Worm (Caenorhabditis elegans): ENCODE data around the gene C28A5.6.

ce11 chrIII:4452749-4453148 is 23.4 kb upstream of the C28A5.6 start:
- no peak for TF ChIP-seq madf-6 (GFP tag; IDR thresholded peaks at IDR 0.05)
- TF ChIP-seq zfh-2 (GFP tag; conservative IDR thresholded peaks at IDR 0.05): no peak
- TF ChIP-seq gei-17 (GFP tag; optimal IDR thresholded peaks at IDR 0.05): no peak
- no peak for TF ChIP-seq nhr-27 (tag; optimal IDR thresholded peaks at IDR 0.05)
- no peak for TF ChIP-seq die-1 (tag; optimal IDR thresholded peaks at IDR 0.05)
- TF ChIP-seq snpc-1.1 (tag; optimal IDR thresholded peaks at IDR 0.05; ENCODE audit: insufficient read depth): no peak
- no peak for TF ChIP-seq hmg-20 (GFP tag; IDR thresholded peaks at IDR 0.05)
- no peak for TF ChIP-seq efl-1 (GFP tag; optimal IDR thresholded peaks at IDR 0.05)
